Worm (Caenorhabditis elegans) whole organism, L4/young adult: ENCODE results near the gene K08F4.5.

Experiments used
- dao-5 ChIP-seq: sonication (generic microtip); optimal IDR thresholded peaks from 2 replicates; lab custom pipeline; 2016; ENCODE audit warnings: missing genotype, missing genetic modification characterization, moderate library complexity, missing compliant biosample characterization
- him-1 ChIP-seq: sonication (generic microtip); optimal IDR thresholded peaks from 2 replicates; lab custom pipeline; 2016; ENCODE audit warnings: missing genotype, missing genetic modification reagents, missing genetic modification characterization, missing compliant biosample characterization

- TF ChIP-seq dao-5 (no peak), him-1 (tag; lab: Kevin White, UChicago) (no peak)
Measured at ce11 chrIV:10148938-10149337, 13.2 kb upstream of the K08F4.5 start, which contains the start of gene pigs-1.
